Fruit fly (Drosophila melanogaster) whole organism, embryonic: Measurements from ENCODE around the gene CG5665.

Experiments used
- CG4820 ChIP-seq: fragments of 200-800 bp; sonication (Bioruptor generic); optimal IDR thresholded peaks from 3 replicates; lab custom pipeline; 2016; ENCODE audit warnings: missing biosample characterization, missing genetic modification characterization
- CG5245 ChIP-seq: fragments of 200-800 bp; sonication (Bioruptor generic); optimal IDR thresholded peaks from 3 replicates; lab custom pipeline; 2016; ENCODE audit warnings: missing biosample characterization, missing genetic modification characterization
- Dek ChIP-seq: fragments of 200-800 bp; sonication (Bioruptor generic); optimal IDR thresholded peaks from 3 replicates; lab custom pipeline; 2019; ENCODE audit warnings: missing biosample characterization, mild to moderate bottlenecking, missing genetic modification characterization, moderate library complexity
- NFAT ChIP-seq: fragments of 200-800 bp; sonication (Bioruptor generic); IDR thresholded peaks from 2 replicates; pipeline ENCODE4 v1.3.6; 2022; ENCODE audit warnings: missing biosample characterization, missing genetic modification characterization
- cas ChIP-seq: fragments of 200-800 bp; sonication (Bioruptor generic); IDR thresholded peaks from 2 replicates; pipeline ENCODE4 v1.3.6; 2022; ENCODE audit warnings: missing biosample characterization, missing genetic modification characterization
- ems ChIP-seq: fragments of 200-800 bp; sonication (Bioruptor generic); optimal IDR thresholded peaks from 3 replicates; lab custom pipeline; 2016; ENCODE audit warnings: missing biosample characterization, missing genetic modification characterization
- wdn ChIP-seq: fragments of 200-800 bp; sonication (Bioruptor generic); IDR thresholded peaks from 2 replicates; pipeline ENCODE4 v1.3.6; 2022; ENCODE audit warnings: missing biosample characterization, missing genetic modification characterization

DNA sequence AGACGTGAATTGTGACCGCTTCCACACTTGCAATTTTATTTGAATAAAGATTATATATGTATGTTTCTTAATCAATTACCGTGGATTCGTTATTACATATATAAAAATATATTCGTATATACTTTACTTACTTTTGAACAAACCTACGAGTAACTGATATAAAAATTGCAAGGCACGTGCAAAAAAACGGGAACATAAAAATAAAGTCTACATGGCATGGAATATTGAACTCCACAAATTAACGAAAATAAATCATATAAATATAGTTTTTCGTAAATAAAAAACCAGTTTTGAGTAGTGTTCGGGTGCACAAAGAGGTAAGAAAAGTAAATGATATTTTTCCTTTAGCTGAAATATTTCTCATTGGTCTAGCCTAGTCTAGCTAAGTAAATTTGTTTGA lies 16.0 kb upstream of the CG5665 start, which contains the start of gene Spn77Bc:
- TF ChIP-seq ems (no peak), Dek (tag; lab: Kevin White, UChicago) (no peak), NFAT (GFP tag; lab: Robert Waterston, UW) (no peak), wdn (GFP tag; lab: Robert Waterston, UW) (no peak), CG5245 (GFP tag; lab: Kevin White, UChicago) (no peak), CG4820 (GFP tag; lab: Kevin White, UChicago) (no peak), cas (no peak)
